Worm (Caenorhabditis elegans) whole organism, L1 larva: ENCODE data around the gene nlp-61.
"Not testable (repeated sequence)": the region's sequence is repeated elsewhere in the genome, so short reads cannot be mapped to it uniquely, and the experiment has no call there.

Source experiments
- C04F5.9 ChIP-seq: sonication (generic microtip); optimal IDR thresholded peaks from 2 replicates; lab custom pipeline; 2016; ENCODE audit warnings: missing genetic modification characterization, missing compliant biosample characterization
- alr-1 ChIP-seq: fragments of 200-800 bp; sonication (Bioruptor generic); optimal IDR thresholded peaks from 2 replicates; lab custom pipeline; 2018; ENCODE audit warnings: borderline replicate concordance, mild to moderate bottlenecking, missing genetic modification characterization, missing compliant biosample characterization
- egl-27 ChIP-seq, 2 experiments: fragments of 150-350 bp in 1 of 2; sonication (generic microtip); optimal IDR thresholded peaks; 3 replicates each; lab custom pipeline; 2017 to 2018; ENCODE audit warnings: missing biosample characterization in 2 of 2, missing genetic modification characterization in 2 of 2, missing genetic modification reagents in 2 of 2
- lin-35 ChIP-seq, 2 experiments: fragments of 150-350 bp; optimal IDR thresholded peaks; 2 replicates each; lab custom pipeline; 2014; ENCODE audit warnings: missing biosample characterization in 2 of 2, missing genetic modification characterization in 2 of 2, missing genetic modification reagents in 2 of 2
- nhr-11 ChIP-seq: fragments of 150-350 bp; optimal IDR thresholded peaks from 2 replicates; lab custom pipeline; 2014; ENCODE audit warnings: missing biosample characterization, missing genetic modification characterization
- tlp-1 ChIP-seq: fragments of 150-350 bp; optimal IDR thresholded peaks from 2 replicates; lab custom pipeline; 2014; ENCODE audit warnings: missing biosample characterization, missing genetic modification characterization
- unc-130 ChIP-seq: fragments of 150-350 bp; optimal IDR thresholded peaks from 2 replicates; lab custom pipeline; 2017; ENCODE audit warnings: missing biosample characterization, missing genetic modification characterization, inconsistent platforms
- unc-62 ChIP-seq: fragments of 150-350 bp; optimal IDR thresholded peaks from 2 replicates; lab custom pipeline; 2014; ENCODE audit warnings: missing biosample characterization, missing genetic modification reagents, missing genetic modification characterization

- not testable (repeated sequence) for TF ChIP-seq unc-130 (tag; lab: Kevin White, UChicago); lin-35 (GFP tag; optimal IDR thresholded peaks at IDR 0.05; lab: Kevin White, UChicago); alr-1 (tag; lab: Kevin White, UChicago); C04F5.9 (tag; lab: Kevin White, UChicago); unc-62 (GFP tag; lab: Kevin White, UChicago); egl-27 (tag; optimal IDR thresholded peaks at IDR 0.05; lab: Kevin White, UChicago); tlp-1; nhr-11
Measured at ce11 chrX:7664819-7665218, 37.4 kb downstream of the nlp-61 start, which contains the start of gene dhs-29.
